Worm (Caenorhabditis elegans): ENCODE data around the gene fnta-1.

Gene fnta-1

DNA sequence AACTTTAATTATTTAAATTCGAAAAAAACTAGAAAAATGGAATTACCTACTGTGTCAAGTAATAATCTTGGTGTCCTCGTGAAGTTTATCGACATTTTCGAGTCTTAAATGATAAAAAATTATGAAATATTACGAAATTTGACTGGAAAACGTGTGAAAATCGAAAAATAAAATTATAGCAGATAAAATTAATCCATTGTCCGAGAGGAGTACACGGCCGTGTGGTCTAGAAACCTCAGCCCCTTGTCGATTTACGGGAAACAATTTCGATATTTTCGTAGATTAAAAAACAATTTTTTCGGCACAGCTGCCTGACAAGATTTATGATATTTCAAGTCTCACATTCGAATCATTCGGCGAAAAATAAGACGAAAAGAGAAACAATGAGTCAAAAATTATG lies 17.0 kb upstream of the fnta-1 start, which contains the start of gene R02D3.8 (continued):
- TF ChIP-seq nhr-84 (tag; optimal IDR thresholded peaks at IDR 0.05) = no peak
- TF ChIP-seq fkh-8 (tag; optimal IDR thresholded peaks at IDR 0.05) = peak; percentile 12
- peak; percentile 64 for TF ChIP-seq nhr-47 (tag; optimal IDR thresholded peaks at IDR 0.05)
- peak; percentile 89 for TF ChIP-seq rnt-1 (tag; optimal IDR thresholded peaks at IDR 0.05)
- no peak for TF ChIP-seq sox-4 (tag; optimal IDR thresholded peaks at IDR 0.05)
- no peak for TF ChIP-seq efl-3 (GFP tag; optimal IDR thresholded peaks at IDR 0.05)

DNA sequence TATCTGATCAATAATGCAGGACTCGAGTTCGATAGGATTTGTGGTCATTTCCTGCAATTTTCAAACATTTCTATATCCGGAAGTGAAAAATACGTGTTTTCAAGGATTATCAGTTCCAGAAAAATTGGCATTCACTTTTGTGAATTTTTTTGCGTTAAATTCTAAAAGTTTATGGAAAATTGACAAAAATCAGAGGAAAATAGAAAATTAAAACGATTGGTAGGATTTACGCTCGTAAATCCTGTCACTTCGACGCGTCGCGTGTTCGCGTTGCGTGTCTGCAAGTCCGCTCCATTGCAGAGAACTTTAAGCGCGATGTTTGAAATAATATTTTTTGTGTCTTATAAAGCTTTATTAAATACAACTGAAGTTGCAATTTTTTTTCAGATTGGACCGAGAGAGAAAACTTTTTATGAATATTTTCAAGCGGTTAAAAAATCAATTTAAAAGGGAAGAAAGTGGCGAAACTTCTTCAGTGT lies 15.3 kb upstream of the fnta-1 start, which contains the start of gene rcat-1:
TSS of gene rcat-1 (minus strand) at position 51 of the 479 bp plus-strand sequence.
- TF ChIP-seq ces-1 (GFP tag; optimal IDR thresholded peaks at IDR 0.05) (no peak), grh-1 (GFP tag; IDR thresholded peaks at IDR 0.05) (no peak), sup-37 (GFP tag; optimal IDR thresholded peaks at IDR 0.05) (no peak), nhr-90 (tag; optimal IDR thresholded peaks at IDR 0.05; ENCODE audit: poor library complexity) (peak; percentile 55), Y116A8C.19 (tag; optimal IDR thresholded peaks at IDR 0.05; ENCODE audit: borderline replicate concordance) (no peak), lin-39 (tag; optimal IDR thresholded peaks at IDR 0.05) (peak; percentile 14), skn-1 (tag; optimal IDR thresholded peaks at IDR 0.05) (peak; percentile 89), ets-5 (GFP tag; IDR thresholded peaks at IDR 0.05) (no peak), isw-1 (GFP tag; IDR thresholded peaks at IDR 0.05) (peak; percentile 80), nhr-77 (tag; optimal IDR thresholded peaks at IDR 0.05) (peak; percentile 82), efl-1 (optimal IDR thresholded peaks at IDR 0.05) (peak; percentile 92 to 97), efl-1 (GFP tag; optimal IDR thresholded peaks at IDR 0.05 in 1 of 2) (peak; percentile 96 to 99), zip-4 (GFP tag; optimal IDR thresholded peaks at IDR 0.05) (no peak), hlh-17 (GFP tag; optimal IDR thresholded peaks at IDR 0.05; ENCODE audit: borderline replicate concordance) (no peak), C16A3.4 (tag; optimal IDR thresholded peaks at IDR 0.05) (peak; percentile 97), swsn-7 (tag; optimal IDR thresholded peaks at IDR 0.05) (peak; percentile 62), fkh-10 (GFP tag; optimal IDR thresholded peaks at IDR 0.05) (peak; percentile 32), rnt-1 (tag; optimal IDR thresholded peaks at IDR 0.05) (peak; percentile 84), dpl-1 (GFP tag; optimal IDR thresholded peaks at IDR 0.05) (peak; percentile 94 to 97 (median 95)), nhr-71 (tag; optimal IDR thresholded peaks at IDR 0.05) (peak; percentile 88), fos-1 (tag; optimal IDR thresholded peaks at IDR 0.05) (peak; percentile 52), irx-1 (tag; optimal IDR thresholded peaks at IDR 0.05) (peak; percentile 47), mep-1 (tag; optimal IDR thresholded peaks at IDR 0.05) (peak; percentile 87), ceh-90 (tag; optimal IDR thresholded peaks at IDR 0.05) (peak; percentile 35), unc-130 (tag; optimal IDR thresholded peaks at IDR 0.05) (peak; percentile 98), elt-2 (tag; optimal IDR thresholded peaks at IDR 0.05) (no peak), hlh-4 (tag; optimal IDR thresholded peaks at IDR 0.05) (no peak), nhr-237 (tag; optimal IDR thresholded peaks at IDR 0.05) (peak; percentile 81), tbx-2 (tag; optimal IDR thresholded peaks at IDR 0.05) (peak; percentile 80), ceh-8 (GFP tag; optimal IDR thresholded peaks at IDR 0.05) (no peak), zag-1 (tag; optimal IDR thresholded peaks at IDR 0.05) (peak; percentile 49), ceh-88 (GFP tag; IDR thresholded peaks at IDR 0.05) (no peak), mdl-1 (tag; optimal IDR thresholded peaks at IDR 0.05) (peak in 1 of 2 experiments; percentile 74), efl-3 (GFP tag; optimal IDR thresholded peaks at IDR 0.05) (no peak), ama-1 (optimal IDR thresholded peaks at IDR 0.05) (peak; percentile 8), sptf-1 (tag; optimal IDR thresholded peaks at IDR 0.05) (no peak), dsc-1 (tag; optimal IDR thresholded peaks at IDR 0.05) (peak; percentile 44), nhr-84 (tag; optimal IDR thresholded peaks at IDR 0.05) (no peak), ceh-63 (GFP tag; optimal IDR thresholded peaks at IDR 0.05) (no peak), egl-13 (tag; optimal IDR thresholded peaks at IDR 0.05) (no peak), C04F5.9 (tag; optimal IDR thresholded peaks at IDR 0.05) (peak; percentile 20), nhr-28 (tag; optimal IDR thresholded peaks at IDR 0.05) (no peak), unc-30 (tag; optimal IDR thresholded peaks at IDR 0.05) (no peak), nhr-11 (tag; optimal IDR thresholded peaks at IDR 0.05) (peak; percentile 43), tlp-1 (tag; optimal IDR thresholded peaks at IDR 0.05) (no peak), mef-2 (tag; optimal IDR thresholded peaks at IDR 0.05) (no peak), egl-27 (tag; optimal IDR thresholded peaks at IDR 0.05) (peak in 1 of 2 experiments; percentile 43), pag-3 (tag; optimal IDR thresholded peaks at IDR 0.05; ENCODE audit: borderline replicate concordance, insufficient read depth) (no peak)

All from whole organism, L1 larva.